Fruit fly (Drosophila melanogaster): ENCODE data around the gene CG9917.

The CG9917 gene

DNA sequence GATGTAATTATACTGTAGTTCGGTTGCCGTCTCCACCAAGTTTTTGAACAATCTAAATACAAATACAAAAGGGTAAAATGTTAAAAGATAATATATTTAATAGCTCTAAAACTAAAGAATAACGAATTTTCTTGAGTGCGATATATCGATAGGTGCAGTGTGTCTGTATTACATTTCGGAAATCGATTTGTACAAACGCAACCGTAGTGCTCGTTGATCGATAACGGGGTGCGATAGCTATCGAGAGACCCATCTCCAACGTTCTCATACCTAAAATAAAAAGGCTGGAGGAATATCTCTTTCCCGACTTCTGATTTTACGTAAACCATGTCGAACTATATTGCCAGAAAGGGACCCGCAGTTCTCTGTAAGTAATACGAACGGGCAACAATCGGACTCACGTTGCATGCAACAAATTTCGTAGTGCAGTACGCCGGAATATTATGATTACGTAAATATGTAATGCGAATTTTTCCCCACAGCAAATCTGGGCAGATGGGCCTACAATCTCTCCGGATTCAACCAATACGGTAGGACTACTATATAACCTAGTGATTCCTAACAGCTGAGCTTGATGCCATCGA is 36.9 kb downstream of the CG9917 start, which contains the start of gene UQCR-14 (continued):
- no peak for TF ChIP-seq Oli (tag; optimal IDR thresholded peaks at IDR 0.05)
- TF ChIP-seq Fer1 (GFP tag; optimal IDR thresholded peaks at IDR 0.05), result peak; percentile 21
- TF ChIP-seq Optix (GFP tag; IDR thresholded peaks at IDR 0.05), result no peak
- no peak for TF ChIP-seq CG15479 (GFP tag; optimal IDR thresholded peaks at IDR 0.05)
- TF ChIP-seq CTCF (GFP tag; optimal IDR thresholded peaks at IDR 0.05), result peak; percentile 8
- peak; percentile 4 for TF ChIP-seq NfI (GFP tag; optimal IDR thresholded peaks at IDR 0.05)
- no peak for TF ChIP-seq danr (GFP tag; IDR thresholded peaks at IDR 0.05)
- TF ChIP-seq CG31224 (GFP tag; IDR thresholded peaks at IDR 0.05), result 0 out of 2 replicates have a peak, but pooled peaks have one; percentile 16
- TF ChIP-seq ro (GFP tag; IDR thresholded peaks at IDR 0.05), result no peak
- TF ChIP-seq ac (GFP tag; optimal IDR thresholded peaks at IDR 0.05), result no peak
- no peak for TF ChIP-seq GATAe (GFP tag; conservative IDR thresholded peaks at IDR 0.05)
- TF ChIP-seq CG6689 (GFP tag; IDR thresholded peaks at IDR 0.05), result no peak
- no peak for TF ChIP-seq TFAM (GFP tag; optimal IDR thresholded peaks at IDR 0.05)
- no peak for TF ChIP-seq jing (GFP tag; optimal IDR thresholded peaks at IDR 0.05)
- TF ChIP-seq CG4730 (GFP tag; IDR thresholded peaks at IDR 0.05), result no peak
- TF ChIP-seq sim (GFP tag; IDR thresholded peaks at IDR 0.05), result no peak
- no peak for TF ChIP-seq CG7556 (GFP tag; optimal IDR thresholded peaks at IDR 0.05)
- TF ChIP-seq gsb (GFP tag; IDR thresholded peaks at IDR 0.05), result no peak
- peak; percentile 86 for TF ChIP-seq CG15514 (GFP tag; optimal IDR thresholded peaks at IDR 0.05)
- TF ChIP-seq ttk (GFP tag; IDR thresholded peaks at IDR 0.05), result no peak
- no peak for TF ChIP-seq ftz-f1 (GFP tag; optimal IDR thresholded peaks at IDR 0.05)
- no peak for TF ChIP-seq CG2202 (tag; optimal IDR thresholded peaks at IDR 0.05)
- TF ChIP-seq HHEX (GFP tag; optimal IDR thresholded peaks at IDR 0.05), result no peak
- no peak for TF ChIP-seq Bteb2 (GFP tag; optimal IDR thresholded peaks at IDR 0.05)
- no peak for TF ChIP-seq CG10431 (GFP tag; optimal IDR thresholded peaks at IDR 0.05)
- TF ChIP-seq tna (GFP tag; IDR thresholded peaks at IDR 0.05; ENCODE audit: partially characterized antibody), result peak; percentile 97
- TF ChIP-seq lmd (GFP tag; IDR thresholded peaks at IDR 0.05), result no peak
- TF ChIP-seq Dfd (GFP tag; optimal IDR thresholded peaks at IDR 0.05), result no peak
- TF ChIP-seq ewg (GFP tag; optimal IDR thresholded peaks at IDR 0.05), result peak; percentile 6
- TF ChIP-seq Nf-YA (GFP tag; IDR thresholded peaks at IDR 0.05), result no peak
- TF ChIP-seq CG8765 (GFP tag; IDR thresholded peaks at IDR 0.05), result no peak
- peak; percentile 45 for TF ChIP-seq Xbp1 (GFP tag; optimal IDR thresholded peaks at IDR 0.05)
- TF ChIP-seq CG3995 (GFP tag; optimal IDR thresholded peaks at IDR 0.05), result peak; percentile 34
- no peak for TF ChIP-seq org-1 (GFP tag; optimal IDR thresholded peaks at IDR 0.05)
- TF ChIP-seq CG10147 (GFP tag; optimal IDR thresholded peaks at IDR 0.05), result peak; percentile 17
- peak; percentile 94 for TF ChIP-seq Dll (GFP tag; IDR thresholded peaks at IDR 0.05; ENCODE audit: partially characterized antibody)
- TF ChIP-seq CG14965 (GFP tag; optimal IDR thresholded peaks at IDR 0.05; ENCODE audit: borderline replicate concordance), result no peak
- TF ChIP-seq az2 (GFP tag; optimal IDR thresholded peaks at IDR 0.05), result no peak
- no peak for TF ChIP-seq CG17359 (tag; optimal IDR thresholded peaks at IDR 0.05)
- TF ChIP-seq Dek (tag; optimal IDR thresholded peaks at IDR 0.05), result peak; percentile 55
- TF ChIP-seq Ssrp (tag; optimal IDR thresholded peaks at IDR 0.05), result no peak
- TF ChIP-seq esg (GFP tag; conservative IDR thresholded peaks at IDR 0.05), result no peak
- peak; percentile 17; the same call in 1 of the 2 replicates for TF ChIP-seq CG10366 (GFP tag; IDR thresholded peaks at IDR 0.05)
- TF ChIP-seq CG8924 (tag; optimal IDR thresholded peaks at IDR 0.05), result peak; percentile 33
- TF ChIP-seq cas (GFP tag; IDR thresholded peaks at IDR 0.05), result no peak
- TF ChIP-seq CG34224 (GFP tag; IDR thresholded peaks at IDR 0.05; ENCODE audit: partially characterized antibody), result peak; percentile 99
- TF ChIP-seq CG15011 (GFP tag; optimal IDR thresholded peaks at IDR 0.05), result no peak
- TF ChIP-seq mam (GFP tag; optimal IDR thresholded peaks at IDR 0.05), result peak; percentile 43
- TF ChIP-seq CG5180 (GFP tag; optimal IDR thresholded peaks at IDR 0.05), result no peak
- peak; percentile 71 for TF ChIP-seq E2f2 (GFP tag; IDR thresholded peaks at IDR 0.05)
- TF ChIP-seq bsh (GFP tag; optimal IDR thresholded peaks at IDR 0.05), result no peak
